Fruit fly (Drosophila melanogaster) whole organism, prepupa: Measurements from ENCODE around the gene ND-ASHI.

Source experiments
- Blimp-1 ChIP-seq: fragments of 200-800 bp; sonication (Bioruptor generic); optimal IDR thresholded peaks from 3 replicates; lab custom pipeline; 2017; ENCODE audit warnings: missing biosample characterization, missing genetic modification characterization, mild to moderate bottlenecking, moderate library complexity, missing genetic modification reagents
- CG10669 ChIP-seq: fragments of 200-800 bp; sonication (Bioruptor generic); optimal IDR thresholded peaks from 3 replicates; lab custom pipeline; 2018; ENCODE audit warnings: missing biosample characterization, mild to moderate bottlenecking, missing genetic modification characterization, moderate library complexity
- CG15336 ChIP-seq: fragments of 200-800 bp; sonication (Bioruptor generic); IDR thresholded peaks from 2 replicates; pipeline ENCODE4 v1.3.6; 2022; ENCODE audit warnings: missing biosample characterization, missing genetic modification characterization
- CG1621 ChIP-seq: fragments of 200-800 bp; sonication (Bioruptor generic); optimal IDR thresholded peaks from 3 replicates; lab custom pipeline; 2018; ENCODE audit warnings: missing biosample characterization, mild to moderate bottlenecking, missing genetic modification characterization
- CG32006 ChIP-seq: fragments of 200-800 bp; sonication (Bioruptor generic); optimal IDR thresholded peaks from 3 replicates; lab custom pipeline; 2017; ENCODE audit warnings: missing biosample characterization, mild to moderate bottlenecking, missing genetic modification characterization
- CG34406 ChIP-seq: fragments of 200-800 bp; sonication (Bioruptor generic); optimal IDR thresholded peaks from 3 replicates; lab custom pipeline; 2016; ENCODE audit warnings: missing biosample characterization, missing genetic modification characterization
- CG3919 ChIP-seq: fragments of 200-800 bp; sonication (Bioruptor generic); optimal IDR thresholded peaks from 3 replicates; lab custom pipeline; 2016; ENCODE audit warnings: missing biosample characterization, missing genetic modification characterization
- CG6163 ChIP-seq: fragments of 200-800 bp; sonication (Bioruptor generic); IDR thresholded peaks from 3 replicates; pipeline ENCODE4 v1.3.6; 2022; ENCODE audit warnings: missing biosample characterization, missing genetic modification characterization
- CG6808 ChIP-seq: fragments of 200-800 bp; sonication (Bioruptor generic); optimal IDR thresholded peaks from 3 replicates; lab custom pipeline; 2017; ENCODE audit warnings: missing biosample characterization, missing genetic modification characterization, mild to moderate bottlenecking, moderate library complexity, missing genetic modification reagents
- CG7368 ChIP-seq: fragments of 200-800 bp; sonication (Bioruptor generic); optimal IDR thresholded peaks from 3 replicates; lab custom pipeline; 2016; ENCODE audit warnings: missing biosample characterization, missing genetic modification characterization
- CG8119 ChIP-seq: fragments of 200-800 bp; sonication (Bioruptor generic); IDR thresholded peaks from 3 replicates; pipeline ENCODE4 v1.3.6; 2022; ENCODE audit warnings: missing biosample characterization, missing genetic modification characterization
- CG9139 ChIP-seq: fragments of 200-800 bp; sonication (Bioruptor generic); optimal IDR thresholded peaks from 3 replicates; lab custom pipeline; 2017; ENCODE audit warnings: missing biosample characterization, mild to moderate bottlenecking, missing genetic modification characterization
- Eip78C ChIP-seq: fragments of 200-800 bp; sonication (Bioruptor generic); peaks from one replicate; lab custom pipeline; 2016; ENCODE audit warnings: missing biosample characterization, missing genetic modification characterization
- Eip93F ChIP-seq: fragments of 200-800 bp; sonication (Bioruptor generic); optimal IDR thresholded peaks from 2 replicates; lab custom pipeline; 2016; ENCODE audit warnings: missing biosample characterization, mild to moderate bottlenecking, missing genetic modification characterization
- Hr39 ChIP-seq: fragments of 200-800 bp; sonication (Bioruptor generic); optimal IDR thresholded peaks from 2 replicates; lab custom pipeline; 2016; ENCODE audit warnings: missing biosample characterization, missing genetic modification characterization
- Met ChIP-seq: fragments of 200-800 bp; sonication (Bioruptor generic); optimal IDR thresholded peaks from 3 replicates; lab custom pipeline; 2016; ENCODE audit warnings: missing biosample characterization, missing genetic modification characterization
- Sox15 ChIP-seq: fragments of 200-800 bp; sonication (Bioruptor generic); optimal IDR thresholded peaks from 3 replicates; lab custom pipeline; 2016; ENCODE audit warnings: missing biosample characterization, missing genetic modification characterization
- acj6 ChIP-seq: fragments of 200-800 bp; sonication (Bioruptor generic); optimal IDR thresholded peaks from 3 replicates; lab custom pipeline; 2016; ENCODE audit warnings: missing biosample characterization, missing genetic modification characterization
- cyc ChIP-seq: fragments of 200-800 bp; sonication (Bioruptor generic); optimal IDR thresholded peaks from 3 replicates; lab custom pipeline; 2016; ENCODE audit warnings: missing biosample characterization, missing genetic modification characterization
- dsx ChIP-seq: fragments of 200-800 bp; optimal IDR thresholded peaks from 3 replicates; lab custom pipeline; 2019; ENCODE audit warnings: missing biosample characterization, mild to moderate bottlenecking, missing genetic modification characterization, moderate library complexity; ENCODE audit not compliant: poor library complexity, severe bottlenecking
- esn ChIP-seq: fragments of 200-800 bp; sonication (Bioruptor generic); optimal IDR thresholded peaks from 2 replicates; lab custom pipeline; 2016; ENCODE audit warnings: missing biosample characterization, mild to moderate bottlenecking, missing genetic modification characterization, moderate library complexity
- fd59A ChIP-seq: fragments of 200-800 bp; sonication (Bioruptor generic); optimal IDR thresholded peaks from 2 replicates; lab custom pipeline; 2017; ENCODE audit warnings: missing biosample characterization, mild to moderate bottlenecking, missing genetic modification characterization, missing genetic modification reagents
- fd85E ChIP-seq: fragments of 200-800 bp; sonication (Bioruptor generic); optimal IDR thresholded peaks from 3 replicates; lab custom pipeline; 2016; ENCODE audit warnings: missing biosample characterization, missing genetic modification characterization
- fkh ChIP-seq: fragments of 200-800 bp; sonication (Bioruptor generic); optimal IDR thresholded peaks from 3 replicates; lab custom pipeline; 2017; ENCODE audit warnings: missing biosample characterization, mild to moderate bottlenecking, missing genetic modification characterization, moderate library complexity
- lz ChIP-seq: fragments of 200-800 bp; sonication (Bioruptor generic); optimal IDR thresholded peaks from 3 replicates; lab custom pipeline; 2016; ENCODE audit warnings: missing biosample characterization, missing genetic modification characterization
- net ChIP-seq: fragments of 200-800 bp; sonication (Bioruptor generic); optimal IDR thresholded peaks from 3 replicates; lab custom pipeline; 2016; ENCODE audit warnings: missing biosample characterization, missing genetic modification characterization
- pdm3 ChIP-seq: fragments of 200-800 bp; sonication (Bioruptor generic); optimal IDR thresholded peaks from 3 replicates; lab custom pipeline; 2016; ENCODE audit warnings: missing biosample characterization, missing genetic modification characterization
- salr ChIP-seq, 2 experiments: fragments of 200-800 bp; sonication (Bioruptor generic); optimal IDR thresholded peaks; 3 replicates each; lab custom pipeline; 2016 to 2018; ENCODE audit warnings: missing biosample characterization in 2 of 2, missing genetic modification characterization in 2 of 2, mild to moderate bottlenecking in 1 of 2
- svp ChIP-seq: fragments of 200-800 bp; sonication (Bioruptor generic); peaks from one replicate; lab custom pipeline; 2016; ENCODE audit warnings: missing biosample characterization, missing genetic modification characterization
- topi ChIP-seq: fragments of 200-800 bp; sonication (Bioruptor generic); optimal IDR thresholded peaks from 3 replicates; lab custom pipeline; 2016; ENCODE audit warnings: missing biosample characterization, missing genetic modification characterization
- vri ChIP-seq: fragments of 200-800 bp; sonication (Bioruptor generic); optimal IDR thresholded peaks from 3 replicates; lab custom pipeline; 2016; ENCODE audit warnings: missing biosample characterization, mild to moderate bottlenecking, missing genetic modification characterization

The ND-ASHI gene

DNA sequence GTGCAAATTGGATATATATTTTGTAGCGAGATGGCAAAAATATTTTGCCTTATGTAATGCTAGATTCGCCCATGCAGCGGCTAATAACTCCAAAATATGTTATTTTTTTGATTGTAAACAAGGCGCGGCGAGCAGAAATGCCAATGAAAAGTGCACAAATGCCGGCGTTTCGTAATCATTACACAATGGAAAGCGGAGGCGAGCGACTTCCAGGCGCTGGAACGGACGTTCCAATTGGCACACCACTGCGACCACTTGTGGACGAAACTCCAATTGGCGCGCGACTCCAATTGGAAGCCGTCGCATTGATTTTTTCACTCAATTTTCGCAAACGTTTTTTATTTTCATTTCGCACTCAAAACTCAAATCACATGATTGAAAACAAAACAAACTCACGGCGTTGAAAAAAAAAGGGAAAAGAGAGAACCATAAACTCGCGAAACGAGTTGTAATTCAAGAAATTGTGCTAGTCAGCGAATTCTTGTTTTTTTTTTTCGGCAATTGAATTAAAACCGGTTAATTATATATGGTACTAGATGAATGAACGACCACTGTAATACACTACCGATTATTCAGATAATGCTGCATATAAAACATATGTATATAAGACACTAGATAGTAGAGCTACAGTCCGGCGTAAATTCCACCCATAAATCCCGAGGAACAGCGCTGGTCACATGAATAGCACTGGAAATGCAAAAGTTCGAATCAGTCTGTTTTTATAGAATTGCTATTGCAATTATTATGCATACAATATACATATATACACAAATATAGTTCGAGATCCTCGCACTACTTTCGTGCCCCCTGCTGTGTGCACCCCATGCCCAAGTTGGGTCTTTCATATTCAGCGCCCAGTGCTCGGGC is at the start of gene ND-ASHI (continued):
- TF ChIP-seq dsx (GFP tag; lab: Kevin White, UChicago) (peak; percentile 94), lz (GFP tag; lab: Kevin White, UChicago) (peak; percentile 97), pdm3 (peak; percentile 98), CG9139 (peak; percentile 96), Blimp-1 (peak; percentile 85), fd59A (peak; percentile 97), CG8119 (GFP tag; lab: Robert Waterston, UW) (peak; percentile 97), topi (GFP tag; lab: Kevin White, UChicago) (peak; percentile 97), Met (peak; percentile 96), esn (GFP tag; lab: Kevin White, UChicago) (peak; percentile 97)

DNA sequence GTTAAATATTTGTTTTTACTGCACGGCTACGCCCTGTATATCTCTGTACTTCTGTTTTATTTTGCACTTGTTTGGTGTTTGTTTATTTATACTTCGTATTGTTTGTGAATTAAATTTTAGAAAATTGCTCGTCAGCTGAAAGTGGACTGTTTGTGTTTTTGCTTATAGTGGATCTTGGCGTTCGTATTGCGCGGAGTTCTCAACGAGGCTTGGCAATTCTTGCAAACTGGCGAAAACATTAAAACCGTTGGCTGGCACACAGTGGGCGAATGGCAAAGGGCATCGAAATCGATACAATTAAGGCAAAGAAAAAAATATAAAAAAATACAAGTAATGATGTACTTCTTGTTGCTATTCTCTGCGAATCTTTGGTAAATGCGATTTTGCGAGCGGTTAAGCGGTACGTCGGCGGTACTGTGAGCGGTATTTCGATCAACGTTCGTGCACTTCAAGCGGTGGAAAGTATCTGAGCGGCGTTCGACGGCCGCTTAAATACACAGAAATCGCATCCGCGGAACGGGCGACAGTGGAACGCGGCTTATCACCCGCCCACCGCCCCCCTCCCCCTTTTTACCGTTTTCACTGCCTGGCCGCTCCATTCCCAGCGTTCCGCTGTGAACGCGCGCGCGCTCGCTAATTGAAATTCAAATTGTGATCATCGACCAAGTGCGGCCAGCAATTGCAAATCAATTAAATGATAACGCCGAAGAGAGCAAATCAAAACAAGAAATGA is 48.0 kb upstream of the ND-ASHI start:
- TF ChIP-seq lz (GFP tag; lab: Kevin White, UChicago) (no peak), CG1621 (tag; lab: Kevin White, UChicago) (no peak), cyc (no peak), acj6 (GFP tag; lab: Kevin White, UChicago) (no peak)
- TF ChIP-seq, all 60 proteins: peak for 0

DNA sequence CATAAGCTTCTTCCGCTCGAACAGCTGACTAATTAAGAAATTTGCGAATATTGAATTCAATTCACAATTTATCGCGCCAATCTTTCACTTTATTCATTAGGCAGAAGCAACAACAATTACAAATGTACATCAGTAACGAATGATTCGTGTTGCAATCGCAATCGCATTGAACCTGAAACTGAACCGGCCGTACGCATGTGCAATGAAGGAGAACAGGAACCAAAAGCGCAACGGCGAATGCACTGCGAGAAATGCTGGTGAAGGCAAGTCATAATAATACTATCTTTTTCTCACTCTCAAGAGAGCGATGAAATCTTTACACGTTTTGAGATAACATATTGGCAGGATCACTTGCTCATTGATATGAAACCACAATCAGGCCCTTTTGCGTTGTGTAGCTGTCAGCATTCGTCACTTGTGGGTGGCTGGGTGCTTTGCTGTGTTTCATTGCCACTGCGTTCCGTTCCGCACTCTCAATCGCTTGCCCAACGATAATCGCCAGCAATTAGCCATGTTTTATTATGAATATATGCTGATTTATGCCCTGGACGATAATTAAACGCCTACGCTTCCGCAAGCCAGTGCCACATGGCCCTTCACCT is 46.1 kb upstream of the ND-ASHI start:
- TF ChIP-seq Sox15 (GFP tag; lab: Kevin White, UChicago) (no peak), svp (peak; percentile 92), Hr39 (GFP tag; lab: Kevin White, UChicago) (no peak), Eip78C (GFP tag; lab: Kevin White, UChicago) (peak; percentile 59), vri (GFP tag; lab: Kevin White, UChicago) (no peak), esn (GFP tag; lab: Kevin White, UChicago) (no peak), CG32006 (GFP tag; lab: Kevin White, UChicago) (peak; percentile 35), CG1621 (tag; lab: Kevin White, UChicago) (no peak), CG3919 (peak; percentile 29), CG7368 (GFP tag; lab: Kevin White, UChicago) (no peak), fkh (GFP tag; lab: Kevin White, UChicago) (no peak), CG6163 (GFP tag; lab: Robert Waterston, UW) (peak; percentile 39; the same call in 2 of the 3 replicates), CG10669 (GFP tag; lab: Kevin White, UChicago) (peak; percentile 7), fd85E (GFP tag; lab: Kevin White, UChicago) (no peak), CG6808 (GFP tag; lab: Kevin White, UChicago) (no peak), cyc (no peak), CG9139 (no peak)
- TF ChIP-seq, all 60 proteins: peak for 6

DNA sequence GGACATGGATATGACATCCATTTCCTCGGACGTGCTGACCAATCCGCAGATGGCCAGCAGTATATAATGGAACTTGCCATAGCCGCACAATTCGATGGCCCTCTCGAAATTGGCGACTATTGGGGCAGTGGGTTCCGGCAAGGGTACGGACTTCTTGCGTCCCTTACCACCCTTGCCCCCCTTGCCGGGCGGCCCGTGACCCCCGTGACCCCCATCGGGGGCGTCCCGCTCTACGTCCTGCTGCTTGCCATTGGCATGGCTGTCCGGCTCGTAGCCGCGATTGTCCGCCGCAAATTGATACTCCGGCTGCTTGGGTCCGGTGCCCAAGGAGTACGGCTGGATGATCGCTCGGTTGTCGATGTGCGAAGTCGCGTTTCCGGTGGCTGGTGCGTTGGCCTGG is 44.7 kb upstream of the ND-ASHI start:
- no peak for TF ChIP-seq lz (GFP tag; lab: Kevin White, UChicago)
- TF ChIP-seq svp, result peak; percentile 68

DNA sequence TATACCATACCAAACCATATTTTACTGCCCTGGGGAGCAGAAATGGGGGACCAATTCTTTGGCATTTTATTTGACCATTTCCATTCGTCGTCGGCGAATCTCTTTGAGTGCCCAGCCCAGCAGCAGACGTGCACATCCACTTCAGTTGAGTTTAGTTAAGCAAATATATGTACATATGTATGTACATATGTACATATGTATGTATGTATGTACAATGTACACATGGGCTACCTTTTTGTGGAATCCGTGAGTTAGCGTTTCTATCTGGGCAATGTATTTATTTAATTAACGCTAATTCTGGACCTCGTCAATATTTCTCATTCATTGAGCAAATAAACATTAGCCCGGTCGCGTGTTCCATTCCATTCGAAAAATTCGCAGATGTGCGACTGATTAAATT is 41.0 kb upstream of the ND-ASHI start:
- TF ChIP-seq net (GFP tag; lab: Kevin White, UChicago) (no peak), Eip78C (GFP tag; lab: Kevin White, UChicago) (peak; percentile 12), fkh (GFP tag; lab: Kevin White, UChicago) (peak; percentile 74)

DNA sequence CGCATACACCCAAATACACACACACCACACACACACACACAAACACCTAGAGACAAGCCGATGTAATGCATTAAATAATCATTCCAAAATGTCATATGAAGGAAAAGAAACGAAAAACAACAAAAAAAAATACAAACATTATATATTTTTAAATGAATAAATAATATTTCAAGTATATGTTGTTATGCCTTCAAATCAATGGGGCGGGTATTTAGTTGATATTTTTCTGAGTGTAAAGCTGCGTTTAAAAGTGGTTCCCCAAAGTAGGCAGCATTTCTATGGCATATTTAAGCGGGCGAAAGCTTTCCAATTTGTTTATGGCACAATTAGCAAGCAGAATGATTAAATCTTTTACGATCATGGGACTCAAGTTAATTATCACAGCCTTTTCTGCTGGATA is 40.3 kb upstream of the ND-ASHI start:
- TF ChIP-seq CG6163 (GFP tag; lab: Robert Waterston, UW) (0 out of 3 replicates have a peak, but pooled peaks have one; percentile 45), salr (GFP tag; optimal IDR thresholded peaks at IDR 0.05; lab: Kevin White, UChicago) (no peak), CG10669 (GFP tag; lab: Kevin White, UChicago) (peak; percentile 6), Sox15 (GFP tag; lab: Kevin White, UChicago) (no peak), Eip93F (GFP tag; lab: Kevin White, UChicago) (no peak), Eip78C (GFP tag; lab: Kevin White, UChicago) (peak; percentile 66), CG8119 (GFP tag; lab: Robert Waterston, UW) (peak; percentile 48; the same call in 2 of the 3 replicates), Met (peak; percentile 9), svp (peak; percentile 59), Blimp-1 (no peak), acj6 (GFP tag; lab: Kevin White, UChicago) (no peak), CG15336 (GFP tag; lab: Robert Waterston, UW) (peak; percentile 48), CG34406 (GFP tag; lab: Kevin White, UChicago) (no peak), CG7368 (GFP tag; lab: Kevin White, UChicago) (no peak)
